Fruit fly (Drosophila melanogaster) whole organism, embryonic: ENCODE measurements around the gene CG6236.
A peak's percentile ranks its signal among the peaks of the same experiment; 100 is the strongest.

Experiments used
- CG1024 ChIP-seq: fragments of 200-800 bp; sonication (Bioruptor generic); IDR thresholded peaks from 2 replicates; pipeline ENCODE4 v1.3.6; 2022; ENCODE audit warnings: missing biosample characterization, missing genetic modification characterization
- CG12769 ChIP-seq: fragments of 200-800 bp; sonication (Bioruptor generic); optimal IDR thresholded peaks from 2 replicates; lab custom pipeline; 2019; ENCODE audit warnings: missing biosample characterization, mild to moderate bottlenecking, missing genetic modification characterization, moderate library complexity
- CG18476 ChIP-seq: fragments of 200-800 bp; sonication (Bioruptor generic); optimal IDR thresholded peaks from 2 replicates; lab custom pipeline; 2016; ENCODE audit warnings: missing biosample characterization, mild to moderate bottlenecking, missing genetic modification characterization
- CG2116 ChIP-seq: fragments of 200-800 bp; sonication (Bioruptor generic); optimal IDR thresholded peaks from 3 replicates; lab custom pipeline; 2018; ENCODE audit warnings: missing biosample characterization, mild to moderate bottlenecking, missing genetic modification characterization
- CG2202 ChIP-seq: fragments of 200-800 bp; sonication (Bioruptor generic); optimal IDR thresholded peaks from 2 replicates; lab custom pipeline; 2018; ENCODE audit warnings: missing biosample characterization, mild to moderate bottlenecking, missing genetic modification characterization
- CG3163 ChIP-seq: fragments of 200-800 bp; sonication (Bioruptor generic); optimal IDR thresholded peaks from 3 replicates; lab custom pipeline; 2016; ENCODE audit warnings: missing biosample characterization, missing genetic modification characterization
- CG32772 ChIP-seq: fragments of 200-800 bp; sonication (Bioruptor generic); IDR thresholded peaks from 2 replicates; pipeline ENCODE4 v1.3.6; 2022; ENCODE audit warnings: missing biosample characterization, missing genetic modification characterization
- CG3281 ChIP-seq: fragments of 200-800 bp; sonication (Bioruptor generic); optimal IDR thresholded peaks from 3 replicates; lab custom pipeline; 2017; ENCODE audit warnings: missing biosample characterization, mild to moderate bottlenecking, missing genetic modification characterization
- CG3407 ChIP-seq: fragments of 200-800 bp; sonication (Bioruptor generic); optimal IDR thresholded peaks from 2 replicates; lab custom pipeline; 2018; ENCODE audit warnings: missing biosample characterization, mild to moderate bottlenecking, missing genetic modification characterization
- CG7786 ChIP-seq: fragments of 200-800 bp; sonication (Bioruptor generic); optimal IDR thresholded peaks from 2 replicates; lab custom pipeline; 2016; ENCODE audit warnings: missing biosample characterization, missing genetic modification characterization
- CG7963 ChIP-seq: fragments of 200-800 bp; sonication (Bioruptor generic); IDR thresholded peaks from 3 replicates; pipeline ENCODE4 v1.3.6; 2022; ENCODE audit warnings: missing biosample characterization, missing genetic modification characterization; ENCODE audit not compliant: partially characterized antibody
- CG9727 ChIP-seq: fragments of 200-800 bp; sonication (Bioruptor generic); optimal IDR thresholded peaks from 3 replicates; lab custom pipeline; 2017; ENCODE audit warnings: missing biosample characterization, mild to moderate bottlenecking, missing genetic modification characterization
- CG9817 ChIP-seq: fragments of 200-800 bp; sonication (Bioruptor generic); optimal IDR thresholded peaks from 2 replicates; lab custom pipeline; 2018; ENCODE audit warnings: missing biosample characterization, mild to moderate bottlenecking, missing genetic modification characterization, moderate library complexity
- Chrac-16 ChIP-seq: fragments of 200-800 bp; sonication (Bioruptor generic); optimal IDR thresholded peaks from 3 replicates; lab custom pipeline; 2016; ENCODE audit warnings: missing biosample characterization, missing genetic modification characterization
- D ChIP-seq, 2 experiments: fragments of 200-800 bp in 1 of 2; fragments of >200 bp in 1 of 2; sonication (Bioruptor generic) in 1 of 2; optimal IDR thresholded peaks; 2 replicates in 1 of 2; 3 replicates in 1 of 2; lab custom pipeline; 2017; ENCODE audit warnings: mild to moderate bottlenecking in 1 of 2, missing biosample characterization in 1 of 2, missing genetic modification characterization in 1 of 2, missing genetic modification reagents in 1 of 2
- D19B ChIP-seq: fragments of 200-800 bp; sonication (Bioruptor generic); optimal IDR thresholded peaks from 2 replicates; lab custom pipeline; 2017; ENCODE audit warnings: missing biosample characterization, mild to moderate bottlenecking, missing genetic modification characterization
- Fer2 ChIP-seq: fragments of 200-800 bp; sonication (Bioruptor generic); optimal IDR thresholded peaks from 2 replicates; lab custom pipeline; 2018; ENCODE audit warnings: missing biosample characterization, mild to moderate bottlenecking, missing genetic modification characterization, moderate library complexity
- Mes4 ChIP-seq: fragments of 200-800 bp; sonication (Bioruptor generic); optimal IDR thresholded peaks from 2 replicates; lab custom pipeline; 2016; ENCODE audit warnings: missing biosample characterization, missing genetic modification characterization
- Nf-YC ChIP-seq: fragments of 200-800 bp; optimal IDR thresholded peaks from 3 replicates; lab custom pipeline; 2019; ENCODE audit warnings: missing biosample characterization, mild to moderate bottlenecking, missing genetic modification characterization, moderate library complexity
- Oaz ChIP-seq: fragments of 200-800 bp; sonication (Bioruptor generic); IDR thresholded peaks from 2 replicates; pipeline ENCODE4 v1.3.6; 2022; ENCODE audit warnings: missing biosample characterization, missing genetic modification characterization
- Opbp ChIP-seq: fragments of 200-800 bp; sonication (Bioruptor generic); IDR thresholded peaks from 3 replicates; pipeline ENCODE4 v1.3.6; 2022; ENCODE audit warnings: missing biosample characterization, missing genetic modification characterization; ENCODE audit not compliant: partially characterized antibody
- Rfx ChIP-seq: fragments of 200-800 bp; sonication (Bioruptor generic); IDR thresholded peaks from 2 replicates; pipeline ENCODE4 v1.3.6; 2022; ENCODE audit warnings: missing biosample characterization, missing genetic modification characterization
- Trl ChIP-seq, 3 experiments: fragments of >200 bp in 2 of 3; fragments of 200-800 bp in 1 of 3; sonication (Bioruptor generic) in 1 of 3; optimal IDR thresholded peaks; 2 replicates in 1 of 3; 3 replicates in 2 of 3; lab custom pipeline; 2016 to 2017; ENCODE audit warnings: missing biosample characterization in 1 of 3, missing genetic modification characterization in 1 of 3
- Vsx1 ChIP-seq: fragments of 200-800 bp; sonication (Bioruptor generic); optimal IDR thresholded peaks from 2 replicates; lab custom pipeline; 2017; ENCODE audit warnings: missing biosample characterization, mild to moderate bottlenecking, missing genetic modification characterization, missing genetic modification reagents
- ara ChIP-seq: fragments of 200-800 bp; sonication (Bioruptor generic); IDR thresholded peaks from 2 replicates; pipeline ENCODE4 v1.3.6; 2022; ENCODE audit warnings: missing biosample characterization, missing genetic modification characterization
- br ChIP-seq: fragments of >200 bp; optimal IDR thresholded peaks from 2 replicates; lab custom pipeline; 2017
- bsh ChIP-seq, 2 experiments: fragments of 200-800 bp; sonication (Bioruptor generic); optimal IDR thresholded peaks; 2 replicates each; lab custom pipeline; 2017 to 2018; ENCODE audit warnings: mild to moderate bottlenecking in 2 of 2, missing biosample characterization in 2 of 2, missing genetic modification characterization in 2 of 2, moderate library complexity in 1 of 2
- btn ChIP-seq: fragments of 200-800 bp; sonication (Bioruptor generic); optimal IDR thresholded peaks from 2 replicates; lab custom pipeline; 2016; ENCODE audit warnings: missing biosample characterization, missing genetic modification characterization
- chif ChIP-seq, 2 experiments: fragments of 200-800 bp; sonication (Bioruptor generic); optimal IDR thresholded peaks; 3 replicates each; lab custom pipeline; 2016; ENCODE audit warnings: missing biosample characterization in 2 of 2, missing genetic modification characterization in 2 of 2
- ems ChIP-seq: fragments of 200-800 bp; sonication (Bioruptor generic); optimal IDR thresholded peaks from 3 replicates; lab custom pipeline; 2016; ENCODE audit warnings: missing biosample characterization, missing genetic modification characterization
- gem ChIP-seq: fragments of 200-800 bp; sonication (Bioruptor generic); optimal IDR thresholded peaks from 2 replicates; lab custom pipeline; 2019; ENCODE audit warnings: missing biosample characterization, mild to moderate bottlenecking, missing genetic modification characterization, moderate library complexity
- grau ChIP-seq: fragments of 200-800 bp; optimal IDR thresholded peaks from 3 replicates; lab custom pipeline; 2019; ENCODE audit warnings: missing biosample characterization, mild to moderate bottlenecking, missing genetic modification characterization, moderate library complexity
- hbn ChIP-seq: fragments of 200-800 bp; sonication (Bioruptor generic); IDR thresholded peaks from 2 replicates; pipeline ENCODE4 v1.3.6; 2022; ENCODE audit warnings: missing biosample characterization, missing genetic modification characterization; ENCODE audit not compliant: partially characterized antibody
- odd ChIP-seq: fragments of 200-800 bp; sonication (Bioruptor generic); optimal IDR thresholded peaks from 2 replicates; lab custom pipeline; 2017; ENCODE audit warnings: missing biosample characterization, mild to moderate bottlenecking, missing genetic modification characterization
- pzg ChIP-seq: fragments of 200-800 bp; sonication (Bioruptor generic); optimal IDR thresholded peaks from 3 replicates; lab custom pipeline; 2018; ENCODE audit warnings: missing biosample characterization, mild to moderate bottlenecking, missing genetic modification characterization, moderate library complexity
- repo ChIP-seq: fragments of 200-800 bp; sonication (Bioruptor generic); optimal IDR thresholded peaks from 2 replicates; lab custom pipeline; 2016; ENCODE audit warnings: missing biosample characterization, missing genetic modification characterization
- sens-2 ChIP-seq: fragments of 200-800 bp; sonication (Bioruptor generic); IDR thresholded peaks from 2 replicates; pipeline ENCODE4 v1.3.6; 2022; ENCODE audit warnings: missing biosample characterization, missing genetic modification characterization
- shn ChIP-seq: fragments of 200-800 bp; sonication (Bioruptor generic); optimal IDR thresholded peaks from 3 replicates; lab custom pipeline; 2016; ENCODE audit warnings: missing biosample characterization, missing genetic modification characterization
- stc ChIP-seq: fragments of 200-800 bp; sonication (Bioruptor generic); IDR thresholded peaks from 2 replicates; pipeline ENCODE4 v1.3.6; 2022; ENCODE audit warnings: missing biosample characterization, missing genetic modification characterization
- tin ChIP-seq: fragments of 200-800 bp; sonication (Bioruptor generic); optimal IDR thresholded peaks from 3 replicates; lab custom pipeline; 2016; ENCODE audit warnings: missing biosample characterization, missing genetic modification characterization
- tna ChIP-seq: fragments of 200-800 bp; sonication (Bioruptor generic); IDR thresholded peaks from 2 replicates; pipeline ENCODE4 v1.3.6; 2022; ENCODE audit warnings: missing biosample characterization, missing genetic modification characterization; ENCODE audit not compliant: partially characterized antibody
- yki ChIP-seq: fragments of >200 bp; optimal IDR thresholded peaks from 3 replicates; lab custom pipeline; 2018

CG6236 gene

dm6 chr3R:15291551-15292223 is 36.4 kb downstream of the CG6236 start (continued):
- TF ChIP-seq Opbp (GFP tag; lab: Robert Waterston, UW) (no peak), grau (no peak), bsh (GFP tag; optimal IDR thresholded peaks at IDR 0.05; lab: Kevin White, UChicago) (peak in 1 of 2 experiments; percentile 31), shn (GFP tag; lab: Kevin White, UChicago) (no peak), repo (no peak), gem (tag; lab: Kevin White, UChicago) (no peak), Chrac-16 (GFP tag; lab: Kevin White, UChicago) (no peak), Oaz (no peak), Fer2 (tag; lab: Kevin White, UChicago) (no peak), D19B (no peak), btn (GFP tag; lab: Kevin White, UChicago) (no peak), CG3281 (GFP tag; lab: Kevin White, UChicago) (peak; percentile 12), D (optimal IDR thresholded peaks at IDR 0.05; lab: Kevin White, UChicago) (no peak), D (GFP tag; optimal IDR thresholded peaks at IDR 0.05; lab: Kevin White, UChicago) (no peak), CG32772 (GFP tag; lab: Robert Waterston, UW) (no peak), yki (peak; percentile 71), CG3163 (GFP tag; lab: Kevin White, UChicago) (peak; percentile 93), Trl (optimal IDR thresholded peaks at IDR 0.05; lab: Kevin White, UChicago) (peak; percentile 98 to 99), Trl (GFP tag; optimal IDR thresholded peaks at IDR 0.05; lab: Kevin White, UChicago) (peak; percentile 42), br (lab: Kevin White, UChicago) (no peak), pzg (no peak), CG7786 (no peak), odd (GFP tag; lab: Kevin White, UChicago) (no peak), CG7963 (GFP tag; lab: Robert Waterston, UW) (no peak), hbn (GFP tag; lab: Robert Waterston, UW) (no peak), Nf-YC (tag; lab: Kevin White, UChicago) (no peak), stc (GFP tag; lab: Robert Waterston, UW) (no peak), Mes4 (GFP tag; lab: Kevin White, UChicago) (no peak), chif (GFP tag; optimal IDR thresholded peaks at IDR 0.05; lab: Kevin White, UChicago) (no peak), tna (GFP tag; lab: Robert Waterston, UW) (no peak), CG1024 (GFP tag; lab: Robert Waterston, UW) (no peak), tin (no peak), ara (GFP tag; lab: Robert Waterston, UW) (no peak), sens-2 (no peak), Vsx1 (GFP tag; lab: Kevin White, UChicago) (no peak), ems (no peak), CG12769 (peak; percentile 63), CG9727 (no peak), CG3407 (no peak), CG2116 (no peak), CG9817 (tag; lab: Kevin White, UChicago) (no peak), Rfx (no peak), CG18476 (no peak), CG2202 (tag; lab: Kevin White, UChicago) (no peak)
